Worm (Caenorhabditis elegans) whole organism, L2 larva: Measurements from ENCODE around the gene cyp-33C11.

Experiments
- C34F6.9 ChIP-seq: fragments of 150-350 bp; optimal IDR thresholded peaks from 2 replicates; lab custom pipeline; 2014; ENCODE audit warnings: missing biosample characterization, missing genetic modification characterization
- F13H6.1 ChIP-seq: sonication (generic microtip); optimal IDR thresholded peaks from 2 replicates; lab custom pipeline; 2016; ENCODE audit warnings: missing genetic modification characterization, missing compliant biosample characterization
- R02D3.7 ChIP-seq: fragments of 150-350 bp; optimal IDR thresholded peaks from 2 replicates; lab custom pipeline; 2014; ENCODE audit warnings: missing biosample characterization, missing genetic modification characterization
- Y55F3AM.14 ChIP-seq: fragments of 200-800 bp; sonication (Bioruptor generic); optimal IDR thresholded peaks from 2 replicates; lab custom pipeline; 2018; ENCODE audit warnings: mild to moderate bottlenecking, missing genetic modification characterization, missing compliant biosample characterization
- ZK546.5 ChIP-seq: sonication (generic microtip); optimal IDR thresholded peaks from 2 replicates; lab custom pipeline; 2017; ENCODE audit warnings: missing biosample characterization, missing genetic modification characterization
- alr-1 ChIP-seq: fragments of 150-350 bp; optimal IDR thresholded peaks from 2 replicates; lab custom pipeline; 2014; ENCODE audit warnings: missing biosample characterization, missing genetic modification characterization
- aly-2 ChIP-seq: fragments of 150-350 bp; optimal IDR thresholded peaks from 2 replicates; lab custom pipeline; 2014; ENCODE audit warnings: missing biosample characterization, missing genetic modification characterization
- ama-1 ChIP-seq: fragments of 150-350 bp; optimal IDR thresholded peaks from 2 replicates; lab custom pipeline; 2018; ENCODE audit warnings: inconsistent platforms
- blmp-1 ChIP-seq: sonication (generic microtip); optimal IDR thresholded peaks from 2 replicates; lab custom pipeline; 2017; ENCODE audit warnings: missing genetic modification characterization, mild to moderate bottlenecking, missing compliant biosample characterization, antibody characterized with exemption, moderate library complexity; ENCODE audit not compliant: insufficient read depth
- ceh-16 ChIP-seq: fragments of 150-350 bp; optimal IDR thresholded peaks from 2 replicates; lab custom pipeline; 2014; ENCODE audit warnings: missing biosample characterization, missing genetic modification characterization
- ceh-82 ChIP-seq: fragments of 150-350 bp; optimal IDR thresholded peaks from 2 replicates; lab custom pipeline; 2014; ENCODE audit warnings: missing biosample characterization, missing genetic modification characterization
- crh-2 ChIP-seq: sonication (generic microtip); optimal IDR thresholded peaks from 2 replicates; lab custom pipeline; 2017; ENCODE audit warnings: missing biosample characterization, missing genetic modification characterization
- egl-27 ChIP-seq: sonication (generic microtip); optimal IDR thresholded peaks from 3 replicates; lab custom pipeline; 2017; ENCODE audit warnings: missing biosample characterization, missing genetic modification reagents, missing genetic modification characterization
- elt-1 ChIP-seq: fragments of 150-350 bp; optimal IDR thresholded peaks from 2 replicates; lab custom pipeline; 2014; ENCODE audit warnings: missing biosample characterization, missing genetic modification characterization
- elt-3 ChIP-seq: sonication (generic microtip); optimal IDR thresholded peaks from 2 replicates; lab custom pipeline; 2017; ENCODE audit warnings: missing biosample characterization, missing genetic modification characterization
- fos-1 ChIP-seq: fragments of 150-350 bp; optimal IDR thresholded peaks from 2 replicates; lab custom pipeline; 2014; ENCODE audit warnings: missing biosample characterization, missing genetic modification characterization
- lin-11 ChIP-seq: fragments of 150-350 bp; sonication (generic microtip); optimal IDR thresholded peaks from 2 replicates; lab custom pipeline; 2014; ENCODE audit warnings: missing biosample characterization, missing genetic modification characterization, inconsistent platforms, mixed read lengths
- lin-13 ChIP-seq: fragments of 150-350 bp; optimal IDR thresholded peaks from 2 replicates; lab custom pipeline; 2014; ENCODE audit warnings: missing biosample characterization, missing genetic modification reagents, missing genetic modification characterization
- lin-39 ChIP-seq: fragments of 150-350 bp; optimal IDR thresholded peaks from 2 replicates; lab custom pipeline; 2014; ENCODE audit warnings: missing biosample characterization, missing genetic modification reagents, missing genetic modification characterization
- lsy-2 ChIP-seq, 2 experiments: fragments of 150-350 bp in 1 of 2; sonication (generic microtip) in 1 of 2; optimal IDR thresholded peaks; 2 replicates each; lab custom pipeline; 2014 to 2017; ENCODE audit warnings: missing biosample characterization in 2 of 2, missing genetic modification characterization in 2 of 2
- mab-5 ChIP-seq: fragments of 150-350 bp; optimal IDR thresholded peaks from 2 replicates; lab custom pipeline; 2014; ENCODE audit warnings: missing biosample characterization, missing genetic modification characterization
- mbf-1 ChIP-seq: sonication (generic microtip); optimal IDR thresholded peaks from 2 replicates; lab custom pipeline; 2017; ENCODE audit warnings: missing biosample characterization, missing genetic modification characterization
- mdl-1 ChIP-seq, 2 experiments: fragments of 150-350 bp in 1 of 2; sonication (generic microtip) in 1 of 2; optimal IDR thresholded peaks; 2 replicates each; lab custom pipeline; 2017; ENCODE audit warnings: missing biosample characterization in 2 of 2, missing genetic modification characterization in 2 of 2
- nhr-10 ChIP-seq: sonication (generic microtip); optimal IDR thresholded peaks from 2 replicates; lab custom pipeline; 2017; ENCODE audit warnings: missing biosample characterization, missing genetic modification characterization
- nhr-11 ChIP-seq: fragments of 150-350 bp; optimal IDR thresholded peaks from 2 replicates; lab custom pipeline; 2014; ENCODE audit warnings: missing biosample characterization, missing genetic modification characterization
- nhr-129 ChIP-seq: fragments of 150-350 bp; optimal IDR thresholded peaks from 2 replicates; lab custom pipeline; 2014; ENCODE audit warnings: missing biosample characterization, missing genetic modification characterization
- nhr-21 ChIP-seq: fragments of 150-350 bp; optimal IDR thresholded peaks from 2 replicates; lab custom pipeline; 2014; ENCODE audit warnings: missing biosample characterization, missing genetic modification characterization
- nhr-23 ChIP-seq: fragments of 150-350 bp; optimal IDR thresholded peaks from 2 replicates; lab custom pipeline; 2014; ENCODE audit warnings: missing biosample characterization, missing genetic modification reagents, missing genetic modification characterization
- nhr-237 ChIP-seq: fragments of 150-350 bp; optimal IDR thresholded peaks from 2 replicates; lab custom pipeline; 2014; ENCODE audit warnings: missing biosample characterization, missing genetic modification characterization
- nhr-25 ChIP-seq: fragments of 150-350 bp; sonication (generic microtip); optimal IDR thresholded peaks from 3 replicates; lab custom pipeline; 2014; ENCODE audit warnings: missing biosample characterization, missing genetic modification characterization
- nhr-6 ChIP-seq: fragments of 150-350 bp; optimal IDR thresholded peaks from 2 replicates; lab custom pipeline; 2014; ENCODE audit warnings: missing biosample characterization, missing genetic modification characterization
- nhr-77 ChIP-seq: fragments of 150-350 bp; optimal IDR thresholded peaks from 2 replicates; lab custom pipeline; 2014; ENCODE audit warnings: missing biosample characterization, missing genetic modification characterization
- peb-1 ChIP-seq: fragments of 150-350 bp; optimal IDR thresholded peaks from 2 replicates; lab custom pipeline; 2014; ENCODE audit warnings: missing biosample characterization, missing genetic modification characterization
- sem-4 ChIP-seq: fragments of 150-350 bp; optimal IDR thresholded peaks from 2 replicates; lab custom pipeline; 2014; ENCODE audit warnings: missing biosample characterization, missing genetic modification reagents, missing genetic modification characterization
- skn-1 ChIP-seq: sonication (generic microtip); optimal IDR thresholded peaks from 2 replicates; lab custom pipeline; 2017; ENCODE audit warnings: missing biosample characterization, missing genetic modification characterization
- sma-3 ChIP-seq: sonication (generic microtip); optimal IDR thresholded peaks from 2 replicates; lab custom pipeline; 2016; ENCODE audit warnings: missing genetic modification reagents, missing genetic modification characterization, missing compliant biosample characterization
- sma-9 ChIP-seq, 2 experiments: fragments of 150-350 bp in 1 of 2; sonication (generic microtip) in 1 of 2; optimal IDR thresholded peaks; 2 replicates each; lab custom pipeline; 2014 to 2016; ENCODE audit warnings: missing genetic modification characterization in 2 of 2, mild to moderate bottlenecking in 1 of 2, missing biosample characterization in 1 of 2, missing compliant biosample characterization in 1 of 2, missing genetic modification reagents in 1 of 2, moderate library complexity in 1 of 2
- snpc-4 ChIP-seq: fragments of 150-350 bp; optimal IDR thresholded peaks from 2 replicates; lab custom pipeline; 2014; ENCODE audit warnings: missing biosample characterization, missing genetic modification characterization
- unc-39 ChIP-seq: fragments of 150-350 bp; optimal IDR thresholded peaks from 2 replicates; lab custom pipeline; 2014; ENCODE audit warnings: missing biosample characterization, missing genetic modification characterization
- unc-55 ChIP-seq: fragments of 150-350 bp; sonication (generic microtip); optimal IDR thresholded peaks from 3 replicates; lab custom pipeline; 2014; ENCODE audit warnings: missing biosample characterization, missing genetic modification reagents, missing genetic modification characterization
- unc-62 ChIP-seq: fragments of 150-350 bp; optimal IDR thresholded peaks from 2 replicates; lab custom pipeline; 2014; ENCODE audit warnings: missing biosample characterization, missing genetic modification reagents, missing genetic modification characterization
- zag-1 ChIP-seq: fragments of 150-350 bp; optimal IDR thresholded peaks from 2 replicates; lab custom pipeline; 2014; ENCODE audit warnings: missing biosample characterization, missing genetic modification characterization
- ztf-1 ChIP-seq: fragments of 200-800 bp; sonication (Bioruptor generic); conservative IDR thresholded peaks from 2 replicates; pipeline ENCODE4 v1.3.6; 2022; ENCODE audit warnings: missing genetic modification characterization, missing compliant biosample characterization

Gene cyp-33C11

ce11 chrV:731330-731729, 18.5 kb upstream of the cyp-33C11 start (continued):
- TF ChIP-seq nhr-6 (peak; percentile 49), skn-1 (tag; lab: Kevin White, UChicago) (no peak), lsy-2 (tag; optimal IDR thresholded peaks at IDR 0.05; lab: Kevin White, UChicago) (peak in 1 of 2 experiments; percentile 80), unc-55 (GFP tag; lab: Kevin White, UChicago) (no peak), R02D3.7 (tag; lab: Kevin White, UChicago) (no peak), C34F6.9 (tag; lab: Kevin White, UChicago) (peak; percentile 51), nhr-23 (no peak), nhr-10 (tag; lab: Kevin White, UChicago) (peak; percentile 13), mdl-1 (tag; optimal IDR thresholded peaks at IDR 0.05; lab: Kevin White, UChicago) (peak; percentile 97 to 98), nhr-77 (tag; lab: Kevin White, UChicago) (peak; percentile 39), elt-1 (tag; lab: Kevin White, UChicago) (no peak), aly-2 (tag; lab: Kevin White, UChicago) (no peak), F13H6.1 (tag; lab: Kevin White, UChicago) (peak; percentile 97), sem-4 (tag; lab: Kevin White, UChicago) (peak; percentile 48), ceh-82 (no peak), nhr-129 (tag; lab: Kevin White, UChicago) (peak; percentile 96)

ce11 chrV:730216-730615, 17.4 kb upstream of the cyp-33C11 start:
- TF ChIP-seq ZK546.5 (tag; lab: Kevin White, UChicago) (no peak), crh-2 (tag; lab: Kevin White, UChicago) (peak; percentile 82), nhr-21 (tag; lab: Kevin White, UChicago) (peak; percentile 88), nhr-77 (tag; lab: Kevin White, UChicago) (no peak), R02D3.7 (tag; lab: Kevin White, UChicago) (no peak), nhr-25 (tag; lab: Kevin White, UChicago) (peak; percentile 67), Y55F3AM.14 (GFP tag; lab: Kevin White, UChicago) (peak; percentile 92), ama-1 (lab: Kevin White, UChicago) (peak; percentile 63), F13H6.1 (tag; lab: Kevin White, UChicago) (peak; percentile 52), mdl-1 (tag; optimal IDR thresholded peaks at IDR 0.05; lab: Kevin White, UChicago) (peak in 1 of 2 experiments; percentile 60), blmp-1 (tag; lab: Kevin White, UChicago) (peak; percentile 41), sma-3 (GFP tag; lab: Kevin White, UChicago) (peak; percentile 73), lsy-2 (tag; optimal IDR thresholded peaks at IDR 0.05; lab: Kevin White, UChicago) (peak in 1 of 2 experiments; percentile 62), nhr-6 (no peak), nhr-129 (tag; lab: Kevin White, UChicago) (peak; percentile 82), nhr-23 (no peak), lin-39 (no peak), C34F6.9 (tag; lab: Kevin White, UChicago) (peak; percentile 30), sma-9 (GFP tag; optimal IDR thresholded peaks at IDR 0.05; lab: Kevin White, UChicago) (peak; percentile 81), sma-9 (tag; optimal IDR thresholded peaks at IDR 0.05; lab: Kevin White, UChicago) (no peak), fos-1 (tag; lab: Kevin White, UChicago) (peak; percentile 20)
- TF ChIP-seq, all 48 proteins: peak for 14

ce11 chrV:728822-729493, 16.2 kb upstream of the cyp-33C11 start:
- TF ChIP-seq sem-4 (tag; lab: Kevin White, UChicago) = peak; percentile 21
- TF ChIP-seq lin-11 (tag; lab: Kevin White, UChicago) = no peak
- TF ChIP-seq unc-62 (GFP tag; lab: Kevin White, UChicago) = no peak
- no peak for TF ChIP-seq alr-1 (tag; lab: Kevin White, UChicago)
- no peak for TF ChIP-seq unc-55 (GFP tag; lab: Kevin White, UChicago)
- no peak for TF ChIP-seq peb-1 (tag; lab: Kevin White, UChicago)
- no peak for TF ChIP-seq mbf-1
- TF ChIP-seq nhr-10 (tag; lab: Kevin White, UChicago) = no peak
- no peak for TF ChIP-seq nhr-77 (tag; lab: Kevin White, UChicago)
- TF ChIP-seq mdl-1 (tag; optimal IDR thresholded peaks at IDR 0.05; lab: Kevin White, UChicago) = peak in 1 of 2 experiments; percentile 4
- TF ChIP-seq Y55F3AM.14 (GFP tag; lab: Kevin White, UChicago) = peak; percentile 79
- TF ChIP-seq nhr-25 (tag; lab: Kevin White, UChicago) = no peak
- no peak for TF ChIP-seq skn-1 (tag; lab: Kevin White, UChicago)
- TF ChIP-seq nhr-237 (tag; lab: Kevin White, UChicago) = no peak
- peak; percentile 3 for TF ChIP-seq sma-3 (GFP tag; lab: Kevin White, UChicago)
- TF ChIP-seq ceh-16 (tag; lab: Kevin White, UChicago) = no peak
- TF ChIP-seq sma-9 (GFP tag; optimal IDR thresholded peaks at IDR 0.05; lab: Kevin White, UChicago) = peak; percentile 88
- no peak for TF ChIP-seq sma-9 (tag; optimal IDR thresholded peaks at IDR 0.05; lab: Kevin White, UChicago)
- no peak for TF ChIP-seq nhr-23
- no peak for TF ChIP-seq fos-1 (tag; lab: Kevin White, UChicago)
- no peak for TF ChIP-seq R02D3.7 (tag; lab: Kevin White, UChicago)
- TF ChIP-seq lin-13 (GFP tag; lab: Kevin White, UChicago) = peak; percentile 42
- TF ChIP-seq unc-39 (tag; lab: Kevin White, UChicago) = no peak
- peak; percentile 56 for TF ChIP-seq mab-5
- TF ChIP-seq elt-1 (tag; lab: Kevin White, UChicago) = no peak
- TF ChIP-seq egl-27 (tag; lab: Kevin White, UChicago) = no peak
- no peak for TF ChIP-seq blmp-1 (tag; lab: Kevin White, UChicago)
- TF ChIP-seq zag-1 (tag; lab: Kevin White, UChicago) = no peak
- no peak for TF ChIP-seq ceh-82
- TF ChIP-seq lsy-2 (tag; optimal IDR thresholded peaks at IDR 0.05; lab: Kevin White, UChicago) = peak in 1 of 2 experiments; percentile 61
- no peak for TF ChIP-seq snpc-4 (tag; lab: Kevin White, UChicago)
- no peak for TF ChIP-seq ZK546.5 (tag; lab: Kevin White, UChicago)
- TF ChIP-seq ama-1 (lab: Kevin White, UChicago) = peak; percentile 74
- TF ChIP-seq ztf-1 (GFP tag; lab: Robert Waterston, UW) = no peak
- TF ChIP-seq nhr-11 (tag; lab: Kevin White, UChicago) = no peak
- TF ChIP-seq elt-3 (tag; lab: Kevin White, UChicago) = no peak
